Worm (Caenorhabditis elegans) whole organism, L2 larva: ENCODE data around the gene F55H2.5.

Source experiments
- C34F6.9 ChIP-seq: fragments of 150-350 bp; optimal IDR thresholded peaks from 2 replicates; lab custom pipeline; 2014; ENCODE audit warnings: missing biosample characterization, missing genetic modification characterization
- Y55F3AM.14 ChIP-seq: fragments of 200-800 bp; sonication (Bioruptor generic); optimal IDR thresholded peaks from 2 replicates; lab custom pipeline; 2018; ENCODE audit warnings: mild to moderate bottlenecking, missing genetic modification characterization, missing compliant biosample characterization
- aly-2 ChIP-seq: fragments of 150-350 bp; optimal IDR thresholded peaks from 2 replicates; lab custom pipeline; 2014; ENCODE audit warnings: missing biosample characterization, missing genetic modification characterization
- blmp-1 ChIP-seq: sonication (generic microtip); optimal IDR thresholded peaks from 2 replicates; lab custom pipeline; 2017; ENCODE audit warnings: missing genetic modification characterization, mild to moderate bottlenecking, missing compliant biosample characterization, antibody characterized with exemption, moderate library complexity; ENCODE audit not compliant: insufficient read depth
- ceh-16 ChIP-seq: fragments of 150-350 bp; optimal IDR thresholded peaks from 2 replicates; lab custom pipeline; 2014; ENCODE audit warnings: missing biosample characterization, missing genetic modification characterization
- ceh-82 ChIP-seq: fragments of 150-350 bp; optimal IDR thresholded peaks from 2 replicates; lab custom pipeline; 2014; ENCODE audit warnings: missing biosample characterization, missing genetic modification characterization
- crh-2 ChIP-seq: sonication (generic microtip); optimal IDR thresholded peaks from 2 replicates; lab custom pipeline; 2017; ENCODE audit warnings: missing biosample characterization, missing genetic modification characterization
- dmd-4 ChIP-seq: sonication (generic microtip); optimal IDR thresholded peaks from 2 replicates; lab custom pipeline; 2017; ENCODE audit warnings: missing biosample characterization, missing genetic modification characterization
- egl-27 ChIP-seq: sonication (generic microtip); optimal IDR thresholded peaks from 3 replicates; lab custom pipeline; 2017; ENCODE audit warnings: missing biosample characterization, missing genetic modification reagents, missing genetic modification characterization
- elt-3 ChIP-seq: sonication (generic microtip); optimal IDR thresholded peaks from 2 replicates; lab custom pipeline; 2017; ENCODE audit warnings: missing biosample characterization, missing genetic modification characterization
- fos-1 ChIP-seq: fragments of 150-350 bp; optimal IDR thresholded peaks from 2 replicates; lab custom pipeline; 2014; ENCODE audit warnings: missing biosample characterization, missing genetic modification characterization
- gmeb-1 ChIP-seq: fragments of 150-350 bp; optimal IDR thresholded peaks from 2 replicates; lab custom pipeline; 2014; ENCODE audit warnings: missing biosample characterization, missing genetic modification characterization
- lin-13 ChIP-seq: fragments of 150-350 bp; optimal IDR thresholded peaks from 2 replicates; lab custom pipeline; 2014; ENCODE audit warnings: missing biosample characterization, missing genetic modification reagents, missing genetic modification characterization
- mab-5 ChIP-seq: fragments of 150-350 bp; optimal IDR thresholded peaks from 2 replicates; lab custom pipeline; 2014; ENCODE audit warnings: missing biosample characterization, missing genetic modification characterization
- mbf-1 ChIP-seq: sonication (generic microtip); optimal IDR thresholded peaks from 2 replicates; lab custom pipeline; 2017; ENCODE audit warnings: missing biosample characterization, missing genetic modification characterization
- nhr-12 ChIP-seq: fragments of 150-350 bp; optimal IDR thresholded peaks from 2 replicates; lab custom pipeline; 2014; ENCODE audit warnings: missing biosample characterization, missing genetic modification characterization
- nhr-21 ChIP-seq: fragments of 150-350 bp; optimal IDR thresholded peaks from 2 replicates; lab custom pipeline; 2014; ENCODE audit warnings: missing biosample characterization, missing genetic modification characterization
- nhr-25 ChIP-seq: fragments of 150-350 bp; sonication (generic microtip); optimal IDR thresholded peaks from 3 replicates; lab custom pipeline; 2014; ENCODE audit warnings: missing biosample characterization, missing genetic modification characterization
- nhr-6 ChIP-seq: fragments of 150-350 bp; optimal IDR thresholded peaks from 2 replicates; lab custom pipeline; 2014; ENCODE audit warnings: missing biosample characterization, missing genetic modification characterization
- nhr-77 ChIP-seq: fragments of 150-350 bp; optimal IDR thresholded peaks from 2 replicates; lab custom pipeline; 2014; ENCODE audit warnings: missing biosample characterization, missing genetic modification characterization
- peb-1 ChIP-seq: fragments of 150-350 bp; optimal IDR thresholded peaks from 2 replicates; lab custom pipeline; 2014; ENCODE audit warnings: missing biosample characterization, missing genetic modification characterization
- sem-4 ChIP-seq: fragments of 150-350 bp; optimal IDR thresholded peaks from 2 replicates; lab custom pipeline; 2014; ENCODE audit warnings: missing biosample characterization, missing genetic modification reagents, missing genetic modification characterization
- snpc-4 ChIP-seq: fragments of 150-350 bp; optimal IDR thresholded peaks from 2 replicates; lab custom pipeline; 2014; ENCODE audit warnings: missing biosample characterization, missing genetic modification characterization
- unc-39 ChIP-seq: fragments of 150-350 bp; optimal IDR thresholded peaks from 2 replicates; lab custom pipeline; 2014; ENCODE audit warnings: missing biosample characterization, missing genetic modification characterization
- unc-55 ChIP-seq: fragments of 150-350 bp; sonication (generic microtip); optimal IDR thresholded peaks from 3 replicates; lab custom pipeline; 2014; ENCODE audit warnings: missing biosample characterization, missing genetic modification reagents, missing genetic modification characterization
- unc-62 ChIP-seq: fragments of 150-350 bp; optimal IDR thresholded peaks from 2 replicates; lab custom pipeline; 2014; ENCODE audit warnings: missing biosample characterization, missing genetic modification reagents, missing genetic modification characterization
- ztf-1 ChIP-seq: fragments of 200-800 bp; sonication (Bioruptor generic); conservative IDR thresholded peaks from 2 replicates; pipeline ENCODE4 v1.3.6; 2022; ENCODE audit warnings: missing genetic modification characterization, missing compliant biosample characterization
- ztf-11 ChIP-seq: sonication (generic microtip); optimal IDR thresholded peaks from 2 replicates; lab custom pipeline; 2017; ENCODE audit warnings: missing biosample characterization, missing genetic modification characterization
- ztf-4 ChIP-seq: fragments of 150-350 bp; optimal IDR thresholded peaks from 2 replicates; lab custom pipeline; 2014; ENCODE audit warnings: missing biosample characterization, missing genetic modification characterization

Gene F55H2.5

ce11 chrIII:9546016-9546659 lies 34.9 kb downstream of the F55H2.5 start, which contains the start of gene unc-16 (continued):
- no peak for TF ChIP-seq ztf-1
- no peak for TF ChIP-seq ceh-16 (tag; lab: Kevin White, UChicago)
- peak; percentile 89 for TF ChIP-seq crh-2 (tag; lab: Kevin White, UChicago)
- no peak for TF ChIP-seq blmp-1 (tag; lab: Kevin White, UChicago)
- TF ChIP-seq ztf-4, result peak; percentile 62
- no peak for TF ChIP-seq dmd-4 (tag; lab: Kevin White, UChicago)
- TF ChIP-seq, all 48 proteins: peak for 26

DNA sequence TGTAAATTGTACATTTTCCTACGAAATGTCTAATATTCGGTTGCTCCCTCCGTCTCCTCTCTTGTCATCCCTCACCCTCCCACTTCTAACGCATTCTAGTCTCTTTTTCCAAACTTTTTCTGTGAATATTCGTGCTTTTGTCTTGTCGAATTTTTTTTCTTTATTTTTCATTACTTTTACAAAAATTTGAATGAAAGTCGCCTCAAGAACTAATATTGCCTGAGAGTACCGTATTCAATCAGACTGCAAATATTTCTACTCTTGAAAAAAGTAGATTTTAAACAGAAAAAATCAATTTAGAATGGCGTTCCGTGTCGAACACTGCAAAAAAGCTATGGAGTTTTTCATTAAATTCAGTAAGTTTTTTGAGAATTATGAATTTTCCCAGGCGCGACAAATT lies 45.0 kb downstream of the F55H2.5 start, which contains the start of gene ZK1098.11:
ZK1098.11 (plus strand) TSS at position 301 of the 400 bp plus-strand sequence.
- TF ChIP-seq crh-2 (tag; lab: Kevin White, UChicago) (no peak), gmeb-1 (tag; lab: Kevin White, UChicago) (no peak), egl-27 (no peak), nhr-12 (no peak)

ce11 chrIII:9558463-9558862 lies 47.2 kb downstream of the F55H2.5 start, which contains the start of gene C48B4.6:
C48B4.6 (minus strand) TSS chrIII:9558563.
- no peak for TF ChIP-seq unc-39
- no peak for TF ChIP-seq nhr-25 (tag; lab: Kevin White, UChicago)
- TF ChIP-seq peb-1 (tag; lab: Kevin White, UChicago), result no peak
- TF ChIP-seq fos-1 (tag; lab: Kevin White, UChicago), result no peak
- TF ChIP-seq ztf-11 (tag; lab: Kevin White, UChicago), result no peak
- no peak for TF ChIP-seq sem-4 (tag; lab: Kevin White, UChicago)
- no peak for TF ChIP-seq C34F6.9 (tag; lab: Kevin White, UChicago)
- no peak for TF ChIP-seq mbf-1 (tag; lab: Kevin White, UChicago)
- no peak for TF ChIP-seq crh-2 (tag; lab: Kevin White, UChicago)

ce11 chrIII:9559381-9559881 lies 48.2 kb downstream of the F55H2.5 start, which contains the start of gene C48B4.7:
C48B4.7 (minus strand) TSS chrIII:9559431.
- no peak for TF ChIP-seq nhr-21
- TF ChIP-seq unc-55 (GFP tag; lab: Kevin White, UChicago), result no peak
- no peak for TF ChIP-seq snpc-4 (tag; lab: Kevin White, UChicago)
- no peak for TF ChIP-seq lin-13
- no peak for TF ChIP-seq nhr-6 (tag; lab: Kevin White, UChicago)
- TF ChIP-seq gmeb-1 (tag; lab: Kevin White, UChicago), result no peak
- TF ChIP-seq Y55F3AM.14 (GFP tag; lab: Kevin White, UChicago), result no peak
- no peak for TF ChIP-seq unc-39
- TF ChIP-seq egl-27, result no peak
- no peak for TF ChIP-seq elt-3 (tag; lab: Kevin White, UChicago)
- TF ChIP-seq, all 48 proteins: peak for 0

DNA sequence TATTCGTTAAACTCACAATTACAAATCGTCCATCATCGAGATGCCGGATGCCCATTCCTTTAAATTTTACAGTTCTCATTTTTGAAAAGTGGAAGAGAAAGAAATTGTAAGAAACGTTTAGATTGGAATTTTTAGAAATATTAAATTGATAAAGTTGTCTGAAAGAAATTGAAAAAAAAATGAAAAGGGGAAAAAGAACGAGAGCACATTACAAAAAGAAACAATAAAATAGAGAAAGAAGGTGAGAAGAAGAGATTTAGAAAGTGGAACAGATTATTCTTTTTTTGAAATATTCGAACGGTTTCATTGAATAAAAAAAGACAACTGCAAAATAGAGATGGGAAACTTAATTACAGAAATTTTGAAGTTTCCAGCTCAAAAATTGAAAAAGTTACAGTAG lies 49.9 kb downstream of the F55H2.5 start, which contains the start of gene C48B4.8:
C48B4.8 (minus strand) TSS at position 101 of the 400 bp plus-strand sequence.
- TF ChIP-seq aly-2 (tag; lab: Kevin White, UChicago) (no peak), ceh-82 (no peak), nhr-77 (tag; lab: Kevin White, UChicago) (no peak), blmp-1 (tag; lab: Kevin White, UChicago) (no peak), sem-4 (tag; lab: Kevin White, UChicago) (no peak), C34F6.9 (tag; lab: Kevin White, UChicago) (no peak), mab-5 (tag; lab: Kevin White, UChicago) (no peak), nhr-6 (tag; lab: Kevin White, UChicago) (no peak), unc-62 (GFP tag; lab: Kevin White, UChicago) (no peak)
